Fruit fly (Drosophila melanogaster): Measurements from ENCODE around the gene TotE.

The TotE gene

DNA sequence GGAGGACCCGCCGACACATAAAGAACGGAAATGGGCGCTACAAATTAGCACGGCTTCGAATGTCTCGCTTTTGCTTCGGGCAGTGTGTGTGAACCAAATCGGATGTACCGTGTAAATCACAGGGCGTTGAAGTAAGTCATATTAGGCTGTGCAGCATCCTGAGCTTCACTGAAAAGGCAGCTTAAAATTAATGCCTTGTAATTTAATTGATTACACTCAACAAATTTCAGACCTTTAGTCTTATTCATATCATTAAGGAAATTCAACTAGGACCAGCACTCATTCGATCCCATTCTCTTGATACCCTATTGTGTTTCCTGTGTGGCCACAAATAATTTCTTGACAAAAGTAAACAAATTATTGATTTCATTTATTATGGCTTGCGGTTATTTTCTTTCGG is 43.4 kb downstream of the TotE start (continued):
- TF ChIP-seq az2 (GFP tag; optimal IDR thresholded peaks at IDR 0.05) (peak; percentile 43), CG13296 (GFP tag; optimal IDR thresholded peaks at IDR 0.05) (peak; percentile 42), jigr1 (GFP tag; IDR thresholded peaks at IDR 0.05) (peak; percentile 37; the same call in 1 of the 3 replicates), Vsx1 (GFP tag; optimal IDR thresholded peaks at IDR 0.05) (no peak), row (GFP tag; IDR thresholded peaks at IDR 0.05) (peak; percentile 84), otp (GFP tag; IDR thresholded peaks at IDR 0.05) (peak; percentile 87), CG4820 (GFP tag; optimal IDR thresholded peaks at IDR 0.05) (peak; percentile 63), ase (GFP tag; IDR thresholded peaks at IDR 0.05) (peak; percentile 75; the same call in 2 of the 3 replicates), Abd-B (GFP tag; optimal IDR thresholded peaks at IDR 0.05) (peak; percentile 60), inv (GFP tag; IDR thresholded peaks at IDR 0.05; ENCODE audit: partially characterized antibody) (no peak), ttk (GFP tag; IDR thresholded peaks at IDR 0.05) (peak; percentile 80), Spps (tag; optimal IDR thresholded peaks at IDR 0.05) (peak; percentile 51), CG11398 (GFP tag; optimal IDR thresholded peaks at IDR 0.05) (no peak), prd (optimal IDR thresholded peaks at IDR 0.05) (no peak), prd (GFP tag; IDR thresholded peaks at IDR 0.05) (peak; percentile 97), CG17186 (GFP tag; optimal IDR thresholded peaks at IDR 0.05) (no peak), unpg (GFP tag; optimal IDR thresholded peaks at IDR 0.05) (peak; percentile 57), Bgb (GFP tag; IDR thresholded peaks at IDR 0.05; ENCODE audit: partially characterized antibody) (no peak), Eip74EF (GFP tag; optimal IDR thresholded peaks at IDR 0.05) (no peak), CG12219 (GFP tag; optimal IDR thresholded peaks at IDR 0.05) (no peak), nerfin-1 (tag; optimal IDR thresholded peaks at IDR 0.05) (no peak), exex (tag; optimal IDR thresholded peaks at IDR 0.05) (no peak), Dp (GFP tag; optimal IDR thresholded peaks at IDR 0.05) (no peak), ac (GFP tag; optimal IDR thresholded peaks at IDR 0.05) (no peak), HmgD (GFP tag; optimal IDR thresholded peaks at IDR 0.05) (no peak), pho (GFP tag; optimal IDR thresholded peaks at IDR 0.05) (peak; percentile 52), zen2 (GFP tag; IDR thresholded peaks at IDR 0.05; ENCODE audit: partially characterized antibody) (no peak), insv (GFP tag; optimal IDR thresholded peaks at IDR 0.05) (no peak), CG2712 (tag; optimal IDR thresholded peaks at IDR 0.05) (peak; percentile 86), CG32532 (GFP tag; IDR thresholded peaks at IDR 0.05) (peak; percentile 87), Sox100B (GFP tag; optimal IDR thresholded peaks at IDR 0.05) (peak; percentile 41), org-1 (GFP tag; optimal IDR thresholded peaks at IDR 0.05) (peak; percentile 31), HLH3B (GFP tag; IDR thresholded peaks at IDR 0.05) (peak; percentile 78), tin (GFP tag; optimal IDR thresholded peaks at IDR 0.05) (peak; percentile 76), Adf1 (GFP tag; IDR thresholded peaks at IDR 0.05) (peak; percentile 38; the same call in 1 of the 2 replicates), CG8290 (GFP tag; optimal IDR thresholded peaks at IDR 0.05) (no peak), CG8290 (tag; optimal IDR thresholded peaks at IDR 0.05) (peak in 1 of 2 experiments; percentile 41), CG8765 (GFP tag; IDR thresholded peaks at IDR 0.05) (peak; percentile 88), al (GFP tag; IDR thresholded peaks at IDR 0.05) (peak; percentile 77), Bteb2 (GFP tag; optimal IDR thresholded peaks at IDR 0.05) (peak; percentile 35), gce (GFP tag; IDR thresholded peaks at IDR 0.05) (peak; percentile 79; the same call in 1 of the 3 replicates), CoRest (tag; optimal IDR thresholded peaks at IDR 0.05) (peak; percentile 45), dimm (GFP tag; IDR thresholded peaks at IDR 0.05) (peak; percentile 62), Xbp1 (GFP tag; optimal IDR thresholded peaks at IDR 0.05) (peak; percentile 65), CG4404 (GFP tag; IDR thresholded peaks at IDR 0.05) (peak; percentile 94), Lpt (GFP tag; optimal IDR thresholded peaks at IDR 0.05) (no peak), Ets65A (GFP tag) (peak; percentile 97), pan (optimal IDR thresholded peaks at IDR 0.05) (no peak), pan (GFP tag; optimal IDR thresholded peaks at IDR 0.05 in 1 of 2, IDR thresholded peaks at IDR 0.05 in 1 of 2) (peak in 1 of 2 experiments; percentile 91), CG7963 (GFP tag; IDR thresholded peaks at IDR 0.05; ENCODE audit: partially characterized antibody) (no peak), corto (GFP tag; optimal IDR thresholded peaks at IDR 0.05) (no peak), Tbp (GFP tag; optimal IDR thresholded peaks at IDR 0.05) (no peak)

Data from whole organism, embryonic.